Worm (Caenorhabditis elegans): ENCODE data around the gene mab-21.

DNA sequence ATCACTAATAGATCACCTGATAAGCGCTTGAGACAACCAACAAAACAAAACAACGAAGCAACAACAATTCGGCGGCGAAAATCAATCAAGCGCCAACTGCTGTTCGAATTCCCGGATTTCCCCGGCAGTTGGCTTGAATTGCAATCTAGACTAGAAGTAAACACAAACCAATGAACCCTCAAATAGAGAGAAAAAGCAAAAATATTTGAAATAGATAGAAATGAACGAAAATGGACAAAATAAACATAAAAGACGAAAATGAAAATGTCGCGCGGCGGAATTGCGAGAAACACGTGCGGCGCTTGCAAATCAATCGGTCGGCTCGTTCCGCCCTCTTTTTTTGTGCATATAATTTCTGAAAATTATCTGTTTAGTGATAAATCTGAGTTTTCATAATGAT is 32.1 kb upstream of the mab-21 start, which contains the start of gene idhg-1:
- TF ChIP-seq jun-1 (tag; optimal IDR thresholded peaks at IDR 0.05) = no peak
- TF ChIP-seq nhr-11 (tag; optimal IDR thresholded peaks at IDR 0.05) = peak; percentile 37
- peak; percentile 71 to 74 for TF ChIP-seq lsy-2 (tag; optimal IDR thresholded peaks at IDR 0.05)
- no peak for TF ChIP-seq nhr-12 (tag; optimal IDR thresholded peaks at IDR 0.05)
- peak; percentile 37 to 53 (median 51) for TF ChIP-seq ceh-82 (tag; optimal IDR thresholded peaks at IDR 0.05)
- no peak for TF ChIP-seq ceh-90 (tag; optimal IDR thresholded peaks at IDR 0.05)
- no peak for TF ChIP-seq nhr-237 (tag; optimal IDR thresholded peaks at IDR 0.05)
- no peak for TF ChIP-seq pqm-1 (tag; optimal IDR thresholded peaks at IDR 0.05)
- TF ChIP-seq mdl-1 (tag; optimal IDR thresholded peaks at IDR 0.05) = no peak
- TF ChIP-seq unc-62 (GFP tag; optimal IDR thresholded peaks at IDR 0.05) = no peak
- no peak for TF ChIP-seq ceh-8 (GFP tag; optimal IDR thresholded peaks at IDR 0.05)
- peak in 1 of 2 experiments; percentile 55 for TF ChIP-seq ztf-11 (tag; optimal IDR thresholded peaks at IDR 0.05)
